Fruit fly (Drosophila melanogaster) whole organism, embryonic: Measurements from ENCODE around the gene Sps2.

Experiments used
- Antp ChIP-seq: fragments of 200-800 bp; sonication (Bioruptor generic); optimal IDR thresholded peaks from 3 replicates; lab custom pipeline; 2016; ENCODE audit warnings: missing biosample characterization, missing genetic modification characterization
- Bgb ChIP-seq: fragments of 200-800 bp; sonication (Bioruptor generic); IDR thresholded peaks from 2 replicates; pipeline ENCODE4 v1.3.6; 2022; ENCODE audit warnings: missing biosample characterization, missing genetic modification characterization; ENCODE audit not compliant: partially characterized antibody
- Blimp-1 ChIP-seq: fragments of 200-800 bp; sonication (Bioruptor generic); optimal IDR thresholded peaks from 3 replicates; lab custom pipeline; 2018; ENCODE audit warnings: missing biosample characterization, missing genetic modification characterization, mild to moderate bottlenecking, moderate library complexity, missing genetic modification reagents
- CG10267 ChIP-seq: fragments of 200-800 bp; sonication (Bioruptor generic); optimal IDR thresholded peaks from 2 replicates; lab custom pipeline; 2018; ENCODE audit warnings: missing biosample characterization, mild to moderate bottlenecking, missing genetic modification characterization, moderate library complexity
- CG10565 ChIP-seq: fragments of 200-800 bp; sonication (Bioruptor generic); optimal IDR thresholded peaks from 3 replicates; lab custom pipeline; 2016; ENCODE audit warnings: missing biosample characterization, mild to moderate bottlenecking, missing genetic modification characterization
- CG10979 ChIP-seq: fragments of 200-800 bp; sonication (Bioruptor generic); optimal IDR thresholded peaks from 2 replicates; lab custom pipeline; 2018; ENCODE audit warnings: missing biosample characterization, mild to moderate bottlenecking, missing genetic modification characterization, moderate library complexity
- CG12219 ChIP-seq: fragments of 200-800 bp; sonication (Bioruptor generic); optimal IDR thresholded peaks from 3 replicates; lab custom pipeline; 2018; ENCODE audit warnings: missing biosample characterization, mild to moderate bottlenecking, missing genetic modification characterization
- CG12744 ChIP-seq: fragments of 200-800 bp; sonication (Bioruptor generic); optimal IDR thresholded peaks from 2 replicates; lab custom pipeline; 2016; ENCODE audit warnings: missing biosample characterization, missing genetic modification characterization
- CG13624 ChIP-seq: fragments of 200-800 bp; sonication (Bioruptor generic); optimal IDR thresholded peaks from 2 replicates; lab custom pipeline; 2016; ENCODE audit warnings: missing biosample characterization, missing genetic modification characterization
- CG14710 ChIP-seq: fragments of 200-800 bp; sonication (Bioruptor generic); optimal IDR thresholded peaks from 3 replicates; lab custom pipeline; 2019; ENCODE audit warnings: missing biosample characterization, mild to moderate bottlenecking, missing genetic modification characterization, moderate library complexity
- CG15269 ChIP-seq: fragments of 200-800 bp; sonication (Bioruptor generic); optimal IDR thresholded peaks from 2 replicates; lab custom pipeline; 2018; ENCODE audit warnings: missing biosample characterization, mild to moderate bottlenecking, missing genetic modification characterization, moderate library complexity
- CG17385 ChIP-seq: fragments of 200-800 bp; sonication (Bioruptor generic); optimal IDR thresholded peaks from 3 replicates; lab custom pipeline; 2018; ENCODE audit warnings: missing biosample characterization, mild to moderate bottlenecking, missing genetic modification characterization
- CG2116 ChIP-seq: fragments of 200-800 bp; sonication (Bioruptor generic); optimal IDR thresholded peaks from 3 replicates; lab custom pipeline; 2018; ENCODE audit warnings: missing biosample characterization, mild to moderate bottlenecking, missing genetic modification characterization
- CG2129 ChIP-seq: fragments of 200-800 bp; sonication (Bioruptor generic); IDR thresholded peaks from 2 replicates; pipeline ENCODE4 v1.3.6; 2022; ENCODE audit warnings: missing biosample characterization, missing genetic modification characterization; ENCODE audit not compliant: partially characterized antibody
- CG31365 ChIP-seq: fragments of 200-800 bp; sonication (Bioruptor generic); optimal IDR thresholded peaks from 2 replicates; lab custom pipeline; 2018; ENCODE audit warnings: missing biosample characterization, mild to moderate bottlenecking, missing genetic modification characterization
- CG34224 ChIP-seq: fragments of 200-800 bp; sonication (Bioruptor generic); IDR thresholded peaks from 3 replicates; pipeline ENCODE4 v1.3.6; 2022; ENCODE audit warnings: missing biosample characterization, missing genetic modification characterization; ENCODE audit not compliant: partially characterized antibody
- CG43689 ChIP-seq: fragments of 200-800 bp; sonication (Bioruptor generic); IDR thresholded peaks from 2 replicates; pipeline ENCODE4 v1.3.6; 2022; ENCODE audit warnings: missing biosample characterization, missing genetic modification characterization
- CG6683 ChIP-seq: fragments of 200-800 bp; sonication (Bioruptor generic); optimal IDR thresholded peaks from 2 replicates; lab custom pipeline; 2017; ENCODE audit warnings: missing biosample characterization, mild to moderate bottlenecking, missing genetic modification characterization, missing genetic modification reagents
- CG7372 ChIP-seq: fragments of 200-800 bp; sonication (Bioruptor generic); IDR thresholded peaks from 2 replicates; pipeline ENCODE4 v1.3.6; 2022; ENCODE audit warnings: missing biosample characterization, missing genetic modification characterization
- CG8089 ChIP-seq: fragments of 200-800 bp; sonication (Bioruptor generic); optimal IDR thresholded peaks from 3 replicates; lab custom pipeline; 2016; ENCODE audit warnings: missing biosample characterization, missing genetic modification characterization
- CG9215 ChIP-seq: fragments of 200-800 bp; sonication (Bioruptor generic); IDR thresholded peaks from 2 replicates; pipeline ENCODE4 v1.3.6; 2022; ENCODE audit warnings: missing biosample characterization, missing genetic modification characterization
- CHES-1-like ChIP-seq: fragments of 200-800 bp; sonication (Bioruptor generic); optimal IDR thresholded peaks from 2 replicates; lab custom pipeline; 2016; ENCODE audit warnings: missing biosample characterization, missing genetic modification characterization
- CoRest ChIP-seq: fragments of 200-800 bp; sonication (Bioruptor generic); optimal IDR thresholded peaks from 3 replicates; lab custom pipeline; 2018; ENCODE audit warnings: missing biosample characterization, mild to moderate bottlenecking, missing genetic modification characterization, moderate library complexity
- Dll ChIP-seq: fragments of 200-800 bp; sonication (Bioruptor generic); IDR thresholded peaks from 4 replicates; pipeline ENCODE4 v1.3.6; 2022; ENCODE audit warnings: missing biosample characterization, missing genetic modification characterization; ENCODE audit not compliant: partially characterized antibody
- GATAe ChIP-seq: fragments of 200-800 bp; sonication (Bioruptor generic); conservative IDR thresholded peaks from 2 replicates; pipeline ENCODE4 v1.3.6; 2022; ENCODE audit warnings: missing biosample characterization, missing genetic modification characterization
- Optix ChIP-seq: fragments of 200-800 bp; sonication (Bioruptor generic); IDR thresholded peaks from 3 replicates; pipeline ENCODE4 v1.3.6; 2022; ENCODE audit warnings: missing biosample characterization, missing genetic modification characterization
- Sox100B ChIP-seq: fragments of 200-800 bp; sonication (Bioruptor generic); optimal IDR thresholded peaks from 3 replicates; lab custom pipeline; 2018; ENCODE audit warnings: missing biosample characterization, mild to moderate bottlenecking, missing genetic modification characterization
- Spps ChIP-seq: fragments of 200-800 bp; sonication (Bioruptor generic); optimal IDR thresholded peaks from 2 replicates; lab custom pipeline; 2018; ENCODE audit warnings: missing biosample characterization, mild to moderate bottlenecking, missing genetic modification characterization
- Ssrp ChIP-seq: fragments of 200-800 bp; sonication (Bioruptor generic); optimal IDR thresholded peaks from 2 replicates; lab custom pipeline; 2018; ENCODE audit warnings: missing biosample characterization, mild to moderate bottlenecking, missing genetic modification characterization, moderate library complexity
- amos ChIP-seq: fragments of 200-800 bp; sonication (Bioruptor generic); IDR thresholded peaks from 2 replicates; pipeline ENCODE4 v1.3.6; 2022; ENCODE audit warnings: missing biosample characterization, missing genetic modification characterization; ENCODE audit not compliant: partially characterized antibody
- aop ChIP-seq: fragments of 200-800 bp; sonication (Bioruptor generic); IDR thresholded peaks from 2 replicates; pipeline ENCODE4 v1.3.6; 2022; ENCODE audit warnings: missing biosample characterization, missing genetic modification characterization
- croc ChIP-seq: fragments of 200-800 bp; sonication (Bioruptor generic); conservative IDR thresholded peaks from 3 replicates; pipeline ENCODE4 v1.3.6; 2022; ENCODE audit warnings: missing biosample characterization, missing genetic modification characterization
- danr ChIP-seq: fragments of 200-800 bp; sonication (Bioruptor generic); IDR thresholded peaks from 2 replicates; pipeline ENCODE4 v1.3.6; 2022; ENCODE audit warnings: missing biosample characterization, missing genetic modification characterization
- dm ChIP-seq: fragments of 200-800 bp; sonication (Bioruptor generic); optimal IDR thresholded peaks from 3 replicates; lab custom pipeline; 2016; ENCODE audit warnings: missing biosample characterization, missing genetic modification characterization
- ewg ChIP-seq: fragments of 200-800 bp; sonication (Bioruptor generic); optimal IDR thresholded peaks from 3 replicates; lab custom pipeline; 2017; ENCODE audit warnings: mild to moderate bottlenecking, missing biosample characterization, missing genetic modification reagents, missing genetic modification characterization
- fd96Cb ChIP-seq: fragments of 200-800 bp; sonication (Bioruptor generic); optimal IDR thresholded peaks from 2 replicates; lab custom pipeline; 2018; ENCODE audit warnings: missing biosample characterization, mild to moderate bottlenecking, missing genetic modification characterization, moderate library complexity
- ftz-f1 ChIP-seq: fragments of 200-800 bp; sonication (Bioruptor generic); optimal IDR thresholded peaks from 2 replicates; lab custom pipeline; 2016; ENCODE audit warnings: missing biosample characterization, missing genetic modification characterization
- gcm ChIP-seq: fragments of 200-800 bp; sonication (Bioruptor generic); optimal IDR thresholded peaks from 2 replicates; lab custom pipeline; 2019; ENCODE audit warnings: missing biosample characterization, mild to moderate bottlenecking, missing genetic modification characterization, moderate library complexity
- grn ChIP-seq: fragments of 200-800 bp; sonication (Bioruptor generic); optimal IDR thresholded peaks from 3 replicates; lab custom pipeline; 2017; ENCODE audit warnings: missing biosample characterization, missing genetic modification characterization
- luna ChIP-seq: fragments of 200-800 bp; sonication (Bioruptor generic); optimal IDR thresholded peaks from 2 replicates; lab custom pipeline; 2016; ENCODE audit warnings: missing biosample characterization, missing genetic modification characterization
- mam ChIP-seq: fragments of 200-800 bp; sonication (Bioruptor generic); optimal IDR thresholded peaks from 3 replicates; lab custom pipeline; 2016; ENCODE audit warnings: missing biosample characterization, missing genetic modification characterization
- nerfin-2 ChIP-seq: fragments of 200-800 bp; sonication (Bioruptor generic); IDR thresholded peaks from 2 replicates; pipeline ENCODE4 v1.3.6; 2022; ENCODE audit warnings: missing biosample characterization, missing genetic modification characterization; ENCODE audit not compliant: partially characterized antibody
- nom ChIP-seq: fragments of 200-800 bp; sonication (Bioruptor generic); optimal IDR thresholded peaks from 2 replicates; lab custom pipeline; 2017; ENCODE audit warnings: missing biosample characterization, missing genetic modification characterization, mild to moderate bottlenecking, moderate library complexity, missing genetic modification reagents
- onecut ChIP-seq: fragments of 200-800 bp; sonication (Bioruptor generic); IDR thresholded peaks from 2 replicates; pipeline ENCODE4 v1.3.6; 2022; ENCODE audit warnings: missing biosample characterization, missing genetic modification characterization
- pnt ChIP-seq: fragments of 200-800 bp; sonication (Bioruptor generic); optimal IDR thresholded peaks from 3 replicates; lab custom pipeline; 2016; ENCODE audit warnings: missing biosample characterization, missing genetic modification characterization
- rib ChIP-seq: fragments of 200-800 bp; sonication (Bioruptor generic); IDR thresholded peaks from 2 replicates; pipeline ENCODE4 v1.3.6; 2022; ENCODE audit warnings: missing biosample characterization, missing genetic modification characterization
- salm ChIP-seq: fragments of 200-800 bp; sonication (Bioruptor generic); optimal IDR thresholded peaks from 2 replicates; lab custom pipeline; 2018; ENCODE audit warnings: missing biosample characterization, mild to moderate bottlenecking, missing genetic modification characterization
- sim ChIP-seq: fragments of 200-800 bp; sonication (Bioruptor generic); IDR thresholded peaks from 2 replicates; pipeline ENCODE4 v1.3.6; 2022; ENCODE audit warnings: missing biosample characterization, missing genetic modification characterization
- tap ChIP-seq: fragments of 200-800 bp; optimal IDR thresholded peaks from 3 replicates; lab custom pipeline; 2019; ENCODE audit warnings: missing biosample characterization, mild to moderate bottlenecking, missing genetic modification characterization, moderate library complexity

Sps2 gene

dm6 chr2L:10310614-10311382 lies 31.6 kb upstream of the Sps2 start, which contains the start of gene Cdk5alpha (continued):
- TF ChIP-seq Blimp-1 (GFP tag; lab: Kevin White, UChicago) (no peak), CG31365 (no peak), Sox100B (GFP tag; lab: Kevin White, UChicago) (no peak), CG15269 (no peak), CG2129 (no peak), CG14710 (peak; percentile 5), ewg (GFP tag; lab: Kevin White, UChicago) (peak; percentile 95), CG43689 (GFP tag; lab: Robert Waterston, UW) (no peak), CG13624 (GFP tag; lab: Kevin White, UChicago) (peak; percentile 3), sim (GFP tag; lab: Robert Waterston, UW) (no peak), fd96Cb (tag; lab: Kevin White, UChicago) (no peak), CG12219 (GFP tag; lab: Kevin White, UChicago) (no peak), CoRest (tag; lab: Kevin White, UChicago) (no peak), nerfin-2 (no peak), CHES-1-like (GFP tag; lab: Kevin White, UChicago) (peak; percentile 21), Bgb (no peak), CG10979 (tag; lab: Kevin White, UChicago) (no peak), danr (GFP tag; lab: Robert Waterston, UW) (no peak), rib (GFP tag; lab: Robert Waterston, UW) (no peak), Dll (GFP tag; lab: Robert Waterston, UW) (no peak), Antp (GFP tag; lab: Kevin White, UChicago) (no peak), Spps (no peak), CG34224 (GFP tag; lab: Robert Waterston, UW) (no peak), CG8089 (GFP tag; lab: Kevin White, UChicago) (no peak), salm (no peak), onecut (GFP tag; lab: Robert Waterston, UW) (peak; percentile 92), ftz-f1 (no peak), CG10267 (tag; lab: Kevin White, UChicago) (peak; percentile 92), mam (GFP tag; lab: Kevin White, UChicago) (no peak), CG17385 (no peak), tap (tag; lab: Kevin White, UChicago) (no peak), GATAe (no peak), aop (GFP tag; lab: Robert Waterston, UW) (no peak), nom (GFP tag; lab: Kevin White, UChicago) (no peak), CG7372 (GFP tag; lab: Robert Waterston, UW) (no peak), CG2116 (GFP tag; lab: Kevin White, UChicago) (peak; percentile 18), CG10565 (GFP tag; lab: Kevin White, UChicago) (no peak), CG6683 (GFP tag; lab: Kevin White, UChicago) (no peak), grn (GFP tag; lab: Kevin White, UChicago) (peak; percentile 24), Ssrp (no peak), dm (no peak), CG9215 (GFP tag; lab: Robert Waterston, UW) (no peak), pnt (GFP tag; lab: Kevin White, UChicago) (no peak), luna (GFP tag; lab: Kevin White, UChicago) (no peak), Optix (no peak), gcm (GFP tag; lab: Kevin White, UChicago) (no peak), croc (GFP tag; lab: Robert Waterston, UW) (no peak), CG12744 (GFP tag; lab: Kevin White, UChicago) (no peak), amos (GFP tag; lab: Robert Waterston, UW) (no peak)
